Worm (Caenorhabditis elegans): ENCODE results near the gene nhr-277.

- TF ChIP-seq pes-1 (GFP tag; IDR thresholded peaks at IDR 0.05) (no peak), flt-1 (GFP tag; IDR thresholded peaks at IDR 0.05) (no peak), tra-4 (tag; optimal IDR thresholded peaks at IDR 0.05) (no peak), ama-1 (optimal IDR thresholded peaks at IDR 0.05) (no peak), B0310.2 (tag; optimal IDR thresholded peaks at IDR 0.05) (no peak), ceh-13 (GFP tag; optimal IDR thresholded peaks at IDR 0.05) (no peak), scrt-1 (GFP tag; IDR thresholded peaks at IDR 0.05) (no peak), aly-1 (tag; optimal IDR thresholded peaks at IDR 0.05) (no peak), hmbx-1 (tag; optimal IDR thresholded peaks at IDR 0.05) (no peak), F13C5.2 (tag; optimal IDR thresholded peaks at IDR 0.05) (no peak), ceh-36 (tag; optimal IDR thresholded peaks at IDR 0.05) (no peak), tbx-11 (GFP tag; IDR thresholded peaks at IDR 0.05) (no peak), hmg-4 (GFP tag; optimal IDR thresholded peaks at IDR 0.05) (no peak), tbx-37 (GFP tag; conservative IDR thresholded peaks at IDR 0.05) (no peak)
Measured at ce11 chrIV:2772209-2772851, 29.5 kb downstream of the nhr-277 start.

Measured in whole organism, early embryonic.